Fruit fly (Drosophila melanogaster): ENCODE data around the gene CG4375.

The CG4375 gene

DNA sequence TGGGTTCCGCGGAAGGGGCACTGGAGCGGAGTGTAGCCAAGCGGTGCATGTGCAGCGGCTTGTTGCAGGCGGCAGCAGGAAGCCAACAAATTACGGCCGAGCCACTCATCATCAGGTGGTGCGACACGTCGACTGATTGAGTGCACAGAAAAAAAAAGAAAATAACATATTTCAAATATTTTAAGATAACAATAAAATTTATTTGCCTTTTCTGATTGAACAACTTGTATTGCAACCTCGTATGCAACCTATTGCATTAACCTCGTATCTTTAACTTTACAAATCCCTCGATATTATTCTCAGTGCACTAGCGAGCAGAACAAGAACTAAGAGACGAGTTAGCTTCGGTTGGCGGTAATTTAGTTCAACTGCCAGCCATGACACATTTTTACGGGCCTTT, 43.6 kb upstream of the CG4375 start (continued):
- TF ChIP-seq Max (GFP tag; optimal IDR thresholded peaks at IDR 0.05) (no peak), CG7556 (GFP tag; optimal IDR thresholded peaks at IDR 0.05) (peak; percentile 12), CG16863 (GFP tag; optimal IDR thresholded peaks at IDR 0.05) (no peak), CG13775 (GFP tag; optimal IDR thresholded peaks at IDR 0.05) (peak; percentile 43), grau (tag; optimal IDR thresholded peaks at IDR 0.05) (peak; percentile 20), Xbp1 (GFP tag; optimal IDR thresholded peaks at IDR 0.05) (peak; percentile 28), chif (GFP tag; optimal IDR thresholded peaks at IDR 0.05) (peak; percentile 20 to 31), CG17829 (tag; optimal IDR thresholded peaks at IDR 0.05) (peak; percentile 48), stwl (tag; optimal IDR thresholded peaks at IDR 0.05) (no peak), Dek (tag; optimal IDR thresholded peaks at IDR 0.05) (no peak), CG8924 (tag; optimal IDR thresholded peaks at IDR 0.05) (peak; percentile 11), CG10147 (GFP tag; optimal IDR thresholded peaks at IDR 0.05) (no peak), BEAF-32 (GFP tag; optimal IDR thresholded peaks at IDR 0.05) (no peak), CG17568 (GFP tag; optimal IDR thresholded peaks at IDR 0.05) (no peak), pfk (GFP tag; optimal IDR thresholded peaks at IDR 0.05) (no peak), cas (GFP tag; IDR thresholded peaks at IDR 0.05) (no peak), crol (GFP tag; IDR thresholded peaks at IDR 0.05) (0 out of 2 replicates have a peak, but pooled peaks have one; percentile 18), gfzf (GFP tag; optimal IDR thresholded peaks at IDR 0.05) (no peak), Trl (optimal IDR thresholded peaks at IDR 0.05) (no peak), Trl (GFP tag; optimal IDR thresholded peaks at IDR 0.05) (no peak), CG13123 (GFP tag; optimal IDR thresholded peaks at IDR 0.05) (no peak), br (optimal IDR thresholded peaks at IDR 0.05) (no peak), Hr78 (GFP tag; optimal IDR thresholded peaks at IDR 0.05) (no peak), CG10321 (GFP tag; IDR thresholded peaks at IDR 0.05) (no peak), CG9727 (GFP tag; optimal IDR thresholded peaks at IDR 0.05) (peak; percentile 45), Fer1 (GFP tag; optimal IDR thresholded peaks at IDR 0.05) (no peak), bsh (GFP tag; optimal IDR thresholded peaks at IDR 0.05) (peak; percentile 14 to 77), Atf-2 (GFP tag; optimal IDR thresholded peaks at IDR 0.05) (no peak), CG15479 (GFP tag; optimal IDR thresholded peaks at IDR 0.05) (no peak), da (GFP tag; optimal IDR thresholded peaks at IDR 0.05) (no peak), CG3407 (GFP tag; optimal IDR thresholded peaks at IDR 0.05) (peak; percentile 18), CG12659 (GFP tag; optimal IDR thresholded peaks at IDR 0.05) (no peak), Ravus (GFP tag; IDR thresholded peaks at IDR 0.05) (no peak), cg (GFP tag; optimal IDR thresholded peaks at IDR 0.05) (no peak), CG12236 (GFP tag; optimal IDR thresholded peaks at IDR 0.05) (no peak), slbo (GFP tag; IDR thresholded peaks at IDR 0.05) (no peak), NfI (GFP tag; optimal IDR thresholded peaks at IDR 0.05) (no peak), wek (GFP tag; optimal IDR thresholded peaks at IDR 0.05) (no peak), CG33213 (GFP tag; optimal IDR thresholded peaks at IDR 0.05) (no peak), CG14441 (GFP tag; IDR thresholded peaks at IDR 0.05) (no peak), pb (GFP tag; optimal IDR thresholded peaks at IDR 0.05) (no peak), CG11723 (GFP tag; optimal IDR thresholded peaks at IDR 0.05) (no peak), grn (GFP tag; optimal IDR thresholded peaks at IDR 0.05) (no peak), CG33557 (GFP tag; optimal IDR thresholded peaks at IDR 0.05) (peak; percentile 8), CG6689 (GFP tag; IDR thresholded peaks at IDR 0.05) (peak; percentile 46; the same call in 1 of the 2 replicates), CG4328 (GFP tag; optimal IDR thresholded peaks at IDR 0.05) (no peak), CG17802 (tag; optimal IDR thresholded peaks at IDR 0.05) (no peak), lola (GFP tag; optimal IDR thresholded peaks at IDR 0.05) (peak in 1 of 3 experiments; percentile 42), Med (GFP tag) (peak; percentile 72), HmgD (GFP tag; optimal IDR thresholded peaks at IDR 0.05) (no peak), Dp (GFP tag; optimal IDR thresholded peaks at IDR 0.05) (no peak)

Data from whole organism, embryonic.